Fruit fly (Drosophila melanogaster) whole organism, prepupa: ENCODE measurements around the gene CG8117.

Experiments
- CG15336 ChIP-seq: fragments of 200-800 bp; sonication (Bioruptor generic); IDR thresholded peaks from 2 replicates; pipeline ENCODE4 v1.3.6; 2022; ENCODE audit warnings: missing biosample characterization, missing genetic modification characterization
- CG4318 ChIP-seq: fragments of 200-800 bp; sonication (Bioruptor generic); optimal IDR thresholded peaks from 3 replicates; lab custom pipeline; 2017; ENCODE audit warnings: missing biosample characterization, mild to moderate bottlenecking, missing genetic modification characterization
- CG6163 ChIP-seq: fragments of 200-800 bp; sonication (Bioruptor generic); IDR thresholded peaks from 3 replicates; pipeline ENCODE4 v1.3.6; 2022; ENCODE audit warnings: missing biosample characterization, missing genetic modification characterization
- CG6808 ChIP-seq: fragments of 200-800 bp; sonication (Bioruptor generic); optimal IDR thresholded peaks from 3 replicates; lab custom pipeline; 2017; ENCODE audit warnings: missing biosample characterization, missing genetic modification characterization, mild to moderate bottlenecking, moderate library complexity, missing genetic modification reagents
- CG7368 ChIP-seq: fragments of 200-800 bp; sonication (Bioruptor generic); optimal IDR thresholded peaks from 3 replicates; lab custom pipeline; 2016; ENCODE audit warnings: missing biosample characterization, missing genetic modification characterization
- Ets21C ChIP-seq: fragments of 200-800 bp; sonication (Bioruptor generic); optimal IDR thresholded peaks from 3 replicates; lab custom pipeline; 2016; ENCODE audit warnings: missing biosample characterization, missing genetic modification characterization
- OdsH ChIP-seq: fragments of 200-800 bp; sonication (Bioruptor generic); optimal IDR thresholded peaks from 3 replicates; lab custom pipeline; 2016; ENCODE audit warnings: missing biosample characterization, missing genetic modification characterization
- fd59A ChIP-seq: fragments of 200-800 bp; sonication (Bioruptor generic); optimal IDR thresholded peaks from 2 replicates; lab custom pipeline; 2017; ENCODE audit warnings: missing biosample characterization, mild to moderate bottlenecking, missing genetic modification characterization, missing genetic modification reagents
- fkh ChIP-seq: fragments of 200-800 bp; sonication (Bioruptor generic); optimal IDR thresholded peaks from 3 replicates; lab custom pipeline; 2017; ENCODE audit warnings: missing biosample characterization, mild to moderate bottlenecking, missing genetic modification characterization, moderate library complexity
- pdm3 ChIP-seq: fragments of 200-800 bp; sonication (Bioruptor generic); optimal IDR thresholded peaks from 3 replicates; lab custom pipeline; 2016; ENCODE audit warnings: missing biosample characterization, missing genetic modification characterization
- spab ChIP-seq: fragments of 200-800 bp; sonication (Bioruptor generic); optimal IDR thresholded peaks from 2 replicates; lab custom pipeline; 2017; ENCODE audit warnings: missing biosample characterization, mild to moderate bottlenecking, missing genetic modification characterization, missing genetic modification reagents
- topi ChIP-seq: fragments of 200-800 bp; sonication (Bioruptor generic); optimal IDR thresholded peaks from 3 replicates; lab custom pipeline; 2016; ENCODE audit warnings: missing biosample characterization, missing genetic modification characterization

DNA sequence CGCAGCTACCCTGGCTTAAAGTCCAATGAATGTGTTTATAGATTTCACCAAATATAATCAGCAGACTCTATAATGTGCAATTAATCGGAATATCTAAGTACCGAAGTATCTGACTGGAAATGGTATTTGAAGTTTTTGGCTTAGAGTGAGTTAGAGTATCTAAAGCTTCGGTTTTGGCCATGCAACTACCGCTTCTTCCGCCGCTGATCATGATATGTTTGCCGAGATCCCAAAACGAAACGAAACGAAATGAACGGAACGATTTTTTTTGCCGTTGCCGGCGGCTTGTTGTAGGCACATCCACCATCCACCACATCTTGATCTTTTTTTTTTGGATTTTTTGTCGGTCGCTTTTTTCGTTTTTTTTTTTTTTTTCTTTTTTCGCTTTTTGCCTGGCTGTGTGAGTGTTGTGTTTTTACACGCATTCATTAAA lies 21.0 kb upstream of the CG8117 start:
- TF ChIP-seq Ets21C (GFP tag; lab: Kevin White, UChicago): peak; percentile 74
- TF ChIP-seq spab (GFP tag; lab: Kevin White, UChicago): peak; percentile 64
- TF ChIP-seq pdm3: peak; percentile 82
- peak; percentile 94 for TF ChIP-seq CG6163
- peak; percentile 76 for TF ChIP-seq CG7368 (GFP tag; lab: Kevin White, UChicago)
- peak; percentile 17 for TF ChIP-seq fkh (GFP tag; lab: Kevin White, UChicago)
- peak; percentile 57 for TF ChIP-seq fd59A (GFP tag; lab: Kevin White, UChicago)
- peak; percentile 82 for TF ChIP-seq topi
- TF ChIP-seq CG4318 (GFP tag; lab: Kevin White, UChicago): peak; percentile 80
- TF ChIP-seq CG6808 (GFP tag; lab: Kevin White, UChicago): peak; percentile 73
- TF ChIP-seq OdsH (GFP tag; lab: Kevin White, UChicago): peak; percentile 85
- TF ChIP-seq CG15336 (GFP tag; lab: Robert Waterston, UW): peak; percentile 91
